Worm (Caenorhabditis elegans) whole organism, young adult: ENCODE data around the gene F55G11.2.

Experiments used
- B0035.1 ChIP-seq: sonication (generic microtip); optimal IDR thresholded peaks from 2 replicates; lab custom pipeline; 2016; ENCODE audit warnings: missing genetic modification characterization, mild to moderate bottlenecking, missing compliant biosample characterization, missing genotype, missing genetic modification reagents
- F23B12.7 ChIP-seq: sonication (generic microtip); optimal IDR thresholded peaks from 2 replicates; lab custom pipeline; 2017; ENCODE audit warnings: missing genetic modification characterization, mild to moderate bottlenecking, missing compliant biosample characterization, antibody characterized with exemption, moderate library complexity; ENCODE audit not compliant: insufficient read depth
- F55B11.4 ChIP-seq: sonication (generic microtip); optimal IDR thresholded peaks from 2 replicates; lab custom pipeline; 2016; ENCODE audit warnings: missing compliant biosample characterization, missing genetic modification characterization, borderline replicate concordance; ENCODE audit not compliant: insufficient read depth
- K12H6.12 ChIP-seq: fragments of 200-800 bp; sonication (Bioruptor generic); optimal IDR thresholded peaks from 2 replicates; lab custom pipeline; 2018; ENCODE audit warnings: mild to moderate bottlenecking, missing genetic modification characterization, missing compliant biosample characterization
- T26A5.8 ChIP-seq: sonication (generic microtip); optimal IDR thresholded peaks from 2 replicates; lab custom pipeline; 2016; ENCODE audit warnings: missing genetic modification characterization, missing compliant biosample characterization
- Y56A3A.18 ChIP-seq: fragments of 200-800 bp; sonication (Bioruptor generic); IDR thresholded peaks from 2 replicates; pipeline ENCODE4 v1.3.6; 2022; ENCODE audit warnings: missing genetic modification reagents, missing genetic modification characterization, missing compliant biosample characterization
- Y79H2A.3 ChIP-seq: fragments of 200-800 bp; sonication (Bioruptor generic); conservative IDR thresholded peaks from 2 replicates; pipeline ENCODE4 v1.3.6; 2022; ENCODE audit warnings: missing genetic modification reagents, missing genetic modification characterization, missing compliant biosample characterization
- akir-1 ChIP-seq: fragments of 200-800 bp; sonication (Bioruptor generic); optimal IDR thresholded peaks from 2 replicates; lab custom pipeline; 2018; ENCODE audit warnings: mild to moderate bottlenecking, missing genetic modification characterization, moderate library complexity, missing compliant biosample characterization
- attf-3 ChIP-seq: fragments of 200-800 bp; sonication (Bioruptor generic); conservative IDR thresholded peaks from 2 replicates; pipeline ENCODE4 v1.3.6; 2022; ENCODE audit warnings: missing genetic modification reagents, missing genetic modification characterization, missing compliant biosample characterization
- attf-6 ChIP-seq: fragments of 200-800 bp; sonication (Bioruptor generic); IDR thresholded peaks from 2 replicates; pipeline ENCODE4 v1.3.6; 2022; ENCODE audit warnings: missing genetic modification reagents, missing genetic modification characterization, missing compliant biosample characterization
- bed-2 ChIP-seq: fragments of 200-800 bp; sonication (Bioruptor generic); IDR thresholded peaks from 2 replicates; pipeline ENCODE4 v1.3.6; 2022; ENCODE audit warnings: missing genetic modification reagents, missing genetic modification characterization, missing compliant biosample characterization
- cebp-2 ChIP-seq: fragments of 200-800 bp; sonication (Bioruptor generic); IDR thresholded peaks from 2 replicates; pipeline ENCODE4 v1.3.6; 2022; ENCODE audit warnings: missing genetic modification characterization, missing compliant biosample characterization
- ceh-40 ChIP-seq: fragments of 200-800 bp; sonication (Bioruptor generic); IDR thresholded peaks from 2 replicates; pipeline ENCODE4 v1.3.6; 2022; ENCODE audit warnings: missing genetic modification characterization, missing compliant biosample characterization
- dpff-1 ChIP-seq: sonication (generic microtip); optimal IDR thresholded peaks from 2 replicates; lab custom pipeline; 2017; ENCODE audit warnings: mild to moderate bottlenecking, missing genetic modification characterization, missing compliant biosample characterization
- him-1 ChIP-seq: sonication (generic microtip); optimal IDR thresholded peaks from 2 replicates; lab custom pipeline; 2016; ENCODE audit warnings: missing genotype, missing genetic modification reagents, missing genetic modification characterization, missing compliant biosample characterization
- hmg-1.2 ChIP-seq: fragments of 200-800 bp; sonication (Bioruptor generic); IDR thresholded peaks from 2 replicates; pipeline ENCODE4 v1.3.6; 2022; ENCODE audit warnings: missing genetic modification reagents, missing genetic modification characterization, missing compliant biosample characterization
- hrde-1 ChIP-seq: sonication (generic microtip); optimal IDR thresholded peaks from 2 replicates; lab custom pipeline; 2016; ENCODE audit warnings: missing genetic modification characterization, mild to moderate bottlenecking, missing compliant biosample characterization, moderate library complexity, missing genotype, missing genetic modification reagents, borderline replicate concordance
- hsf-1 ChIP-seq: fragments of 200-800 bp; sonication (Bioruptor generic); IDR thresholded peaks from 2 replicates; pipeline ENCODE4 v1.3.6; 2022; ENCODE audit warnings: missing genetic modification reagents, missing genetic modification characterization, missing compliant biosample characterization
- let-526 ChIP-seq: fragments of 200-800 bp; sonication (Bioruptor generic); IDR thresholded peaks from 2 replicates; pipeline ENCODE4 v1.3.6; 2022; ENCODE audit warnings: missing genetic modification reagents, missing genetic modification characterization, missing compliant biosample characterization
- lin-35 ChIP-seq, 3 experiments: fragments of 150-350 bp in 2 of 3; sonication (generic microtip) in 1 of 3; optimal IDR thresholded peaks; 2 replicates each; lab custom pipeline; 2014 to 2018; ENCODE audit warnings: missing biosample characterization in 3 of 3, missing genetic modification characterization in 3 of 3, missing genetic modification reagents in 3 of 3
- lin-40 ChIP-seq: sonication (generic microtip); optimal IDR thresholded peaks from 2 replicates; lab custom pipeline; 2016; ENCODE audit warnings: missing genetic modification characterization, mild to moderate bottlenecking, missing compliant biosample characterization, missing genotype, missing genetic modification reagents
- lin-54 ChIP-seq: fragments of 200-800 bp; sonication (Bioruptor generic); optimal IDR thresholded peaks from 2 replicates; lab custom pipeline; 2018; ENCODE audit warnings: mild to moderate bottlenecking, missing genetic modification characterization, missing compliant biosample characterization
- lsy-27 ChIP-seq: sonication (generic microtip); optimal IDR thresholded peaks from 2 replicates; lab custom pipeline; 2017; ENCODE audit warnings: missing genetic modification characterization, mild to moderate bottlenecking, missing compliant biosample characterization, antibody characterized with exemption, missing genotype, borderline replicate concordance; ENCODE audit not compliant: insufficient read depth
- mel-28 ChIP-seq: sonication (generic microtip); optimal IDR thresholded peaks from 2 replicates; lab custom pipeline; 2016; ENCODE audit warnings: borderline replicate concordance, mild to moderate bottlenecking, missing genetic modification characterization, missing compliant biosample characterization
- mes-4 ChIP-seq: sonication (generic microtip); optimal IDR thresholded peaks from 2 replicates; lab custom pipeline; 2016; ENCODE audit warnings: missing genotype, missing genetic modification characterization, missing compliant biosample characterization
- nfya-2 ChIP-seq: fragments of 200-800 bp; sonication (Bioruptor generic); IDR thresholded peaks from 2 replicates; pipeline ENCODE4 v1.3.6; 2022; ENCODE audit warnings: missing genetic modification reagents, missing genetic modification characterization, missing compliant biosample characterization
- nfyb-1 ChIP-seq: fragments of 200-800 bp; sonication (Bioruptor generic); IDR thresholded peaks from 2 replicates; pipeline ENCODE4 v1.3.6; 2022; ENCODE audit warnings: missing genetic modification reagents, missing genetic modification characterization, missing compliant biosample characterization
- nhr-179 ChIP-seq: sonication (generic microtip); optimal IDR thresholded peaks from 2 replicates; lab custom pipeline; 2016; ENCODE audit warnings: mild to moderate bottlenecking, missing genetic modification characterization, missing compliant biosample characterization
- nhr-80 ChIP-seq: sonication (generic microtip); optimal IDR thresholded peaks from 2 replicates; lab custom pipeline; 2016; ENCODE audit warnings: missing genetic modification characterization, missing compliant biosample characterization
- nhr-90 ChIP-seq: sonication (generic microtip); optimal IDR thresholded peaks from 2 replicates; lab custom pipeline; 2016; ENCODE audit warnings: missing genotype, mild to moderate bottlenecking, missing genetic modification characterization, missing compliant biosample characterization
- pbrm-1 ChIP-seq: fragments of 200-800 bp; sonication (Bioruptor generic); IDR thresholded peaks from 2 replicates; pipeline ENCODE4 v1.3.6; 2022; ENCODE audit warnings: missing genetic modification reagents, missing genetic modification characterization, missing compliant biosample characterization
- pha-4 ChIP-seq: fragments of 150-350 bp; sonication (generic microtip); optimal IDR thresholded peaks from 2 replicates; lab custom pipeline; 2014; ENCODE audit warnings: missing biosample characterization, missing genetic modification reagents, missing genetic modification characterization
- repo-1 ChIP-seq: sonication (generic microtip); optimal IDR thresholded peaks from 2 replicates; lab custom pipeline; 2017; ENCODE audit warnings: mild to moderate bottlenecking, missing genetic modification characterization, missing compliant biosample characterization
- rpc-1 ChIP-seq, 2 experiments: fragments of 150-350 bp in 1 of 2; sonication (generic microtip) in 1 of 2; optimal IDR thresholded peaks; 2 replicates each; lab custom pipeline; 2014 to 2018; ENCODE audit warnings: missing biosample characterization in 1 of 2, missing genetic modification characterization in 1 of 2, missing genetic modification reagents in 1 of 2, missing genotype in 1 of 2
- sea-2 ChIP-seq: fragments of 200-800 bp; sonication (Bioruptor generic); IDR thresholded peaks from 2 replicates; pipeline ENCODE4 v1.3.6; 2022; ENCODE audit warnings: missing genetic modification characterization, missing compliant biosample characterization
- snpc-4 ChIP-seq, 5 experiments: fragments of 150-350 bp in 1 of 5; sonication (generic microtip) in 4 of 5; optimal IDR thresholded peaks; 2 replicates each; lab custom pipeline; 2014 to 2018; ENCODE audit warnings: missing genetic modification characterization in 5 of 5, missing biosample characterization in 3 of 5, antibody characterized with exemption in 2 of 5, mild to moderate bottlenecking in 2 of 5, missing compliant biosample characterization in 2 of 5, missing genotype in 2 of 5, moderate library complexity in 2 of 5, missing genetic modification reagents in 1 of 5
- ztf-3 ChIP-seq: fragments of 200-800 bp; sonication (Bioruptor generic); optimal IDR thresholded peaks from 2 replicates; lab custom pipeline; 2018; ENCODE audit warnings: mild to moderate bottlenecking, missing genetic modification characterization, missing compliant biosample characterization

Gene F55G11.2

DNA sequence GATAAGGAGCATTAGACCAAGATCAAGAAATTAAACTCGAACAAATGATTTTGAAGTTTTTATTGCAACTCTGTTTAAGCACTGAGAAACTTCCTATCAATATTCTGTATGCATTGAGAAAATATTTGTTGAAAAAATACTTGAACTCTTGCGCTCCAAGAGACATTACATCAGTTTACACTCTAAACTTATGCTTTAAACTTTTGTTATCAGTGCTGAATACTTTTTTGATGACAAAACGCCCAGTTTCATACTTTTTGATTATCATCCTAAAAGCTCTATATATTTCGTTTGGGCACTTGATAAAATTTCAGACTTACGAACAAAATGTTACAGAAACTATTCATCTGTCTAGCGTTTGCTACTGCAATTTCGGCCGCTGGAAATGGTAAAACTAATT, 6.9 kb upstream of the F55G11.2 start, which contains the start of gene dod-17 (continued):
- no peak for TF ChIP-seq repo-1 (tag; lab: Kevin White, UChicago)

DNA sequence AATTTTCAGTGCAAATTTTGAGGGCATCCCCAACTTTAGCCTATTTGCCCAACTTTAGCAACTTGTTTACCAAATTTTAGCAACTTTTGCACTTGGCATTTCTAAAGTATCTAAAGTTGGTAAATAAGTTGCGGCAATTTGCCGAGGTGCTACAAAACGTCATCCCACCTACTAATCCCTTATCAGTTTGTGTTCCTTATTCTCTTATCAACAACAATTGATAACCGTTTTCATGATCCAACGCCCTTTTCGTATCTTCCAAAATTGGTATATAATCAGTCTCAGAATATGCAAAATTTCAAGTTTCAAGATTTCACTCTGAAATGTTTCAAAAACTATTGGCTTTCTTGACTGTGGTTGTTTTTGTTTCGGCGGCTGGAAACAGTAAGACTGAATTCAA, 4.2 kb upstream of the F55G11.2 start, which contains the start of gene F55G11.4:
F55G11.4 (plus strand) TSS at position 289 of the 400 bp plus-strand sequence.
- TF ChIP-seq sea-2 (GFP tag; lab: Robert Waterston, UW) (no peak), snpc-4 (GFP tag; optimal IDR thresholded peaks at IDR 0.05; lab: Kevin White, UChicago) (no peak), snpc-4 (tag; optimal IDR thresholded peaks at IDR 0.05; lab: Kevin White, UChicago) (no peak), pbrm-1 (GFP tag; lab: Robert Waterston, UW) (no peak)

DNA sequence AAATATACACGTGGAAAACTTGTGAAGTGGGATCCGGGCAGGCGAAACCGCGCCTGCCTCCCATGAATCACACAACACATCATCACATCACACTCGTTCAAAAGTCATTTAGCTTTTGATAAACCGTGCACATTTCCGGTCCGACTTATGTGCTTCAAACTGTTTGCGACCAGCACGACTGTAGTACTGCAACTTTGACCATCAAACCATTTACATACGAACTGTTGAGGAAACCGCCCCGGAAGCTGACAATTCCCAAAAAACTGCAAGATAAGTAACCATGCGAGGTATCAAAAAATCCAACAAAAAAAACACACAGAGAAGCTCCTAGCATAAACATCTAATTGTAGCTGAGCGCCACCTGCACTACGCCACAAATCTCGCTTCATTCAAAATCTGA, 3.7 kb upstream of the F55G11.2 start:
- TF ChIP-seq attf-6 (GFP tag; lab: Robert Waterston, UW) = no peak
- no peak for TF ChIP-seq T26A5.8
- TF ChIP-seq hmg-1.2 (GFP tag; lab: Robert Waterston, UW) = no peak
- no peak for TF ChIP-seq lin-35 (GFP tag; optimal IDR thresholded peaks at IDR 0.05; lab: Kevin White, UChicago)
- no peak for TF ChIP-seq repo-1 (tag; lab: Kevin White, UChicago)
- no peak for TF ChIP-seq rpc-1 (optimal IDR thresholded peaks at IDR 0.05; lab: Kevin White, UChicago)
- TF ChIP-seq rpc-1 (tag; optimal IDR thresholded peaks at IDR 0.05; lab: Kevin White, UChicago) = no peak
- TF ChIP-seq let-526 = no peak
- TF ChIP-seq cebp-2 = no peak
- no peak for TF ChIP-seq lsy-27
- no peak for TF ChIP-seq lin-54 (GFP tag; lab: Kevin White, UChicago)
- no peak for TF ChIP-seq mes-4
- no peak for TF ChIP-seq Y79H2A.3 (GFP tag; lab: Robert Waterston, UW)
- no peak for TF ChIP-seq hsf-1
- TF ChIP-seq B0035.1 (tag; lab: Kevin White, UChicago) = no peak
- no peak for TF ChIP-seq nfya-2 (GFP tag; lab: Robert Waterston, UW)

DNA sequence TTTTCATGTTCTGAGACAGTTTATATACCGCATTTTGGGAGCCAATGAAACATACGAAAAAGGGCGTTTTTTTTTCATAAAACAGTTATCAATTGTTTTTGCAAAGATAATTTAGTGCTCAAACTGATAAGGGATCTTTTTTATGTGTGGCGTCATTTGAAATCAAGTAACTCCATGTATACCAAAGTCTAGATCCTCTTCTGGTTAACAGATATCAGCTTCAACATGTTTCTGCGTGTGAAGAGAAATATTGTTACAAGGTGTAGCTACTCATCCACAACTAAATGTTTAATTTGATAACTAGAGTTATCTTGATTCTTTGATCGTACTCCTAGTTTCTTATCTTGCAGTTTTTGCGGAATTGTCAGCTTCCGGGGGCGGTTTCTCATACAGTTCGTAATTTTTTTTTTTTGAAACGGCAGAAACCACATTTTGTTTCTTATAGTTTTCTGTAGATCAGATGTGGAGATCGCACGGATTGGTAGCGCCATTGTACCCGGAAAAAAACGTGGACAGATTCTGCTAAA, 3.0 kb upstream of the F55G11.2 start:
- no peak for TF ChIP-seq hrde-1
- peak; percentile 59 for TF ChIP-seq nhr-80

DNA sequence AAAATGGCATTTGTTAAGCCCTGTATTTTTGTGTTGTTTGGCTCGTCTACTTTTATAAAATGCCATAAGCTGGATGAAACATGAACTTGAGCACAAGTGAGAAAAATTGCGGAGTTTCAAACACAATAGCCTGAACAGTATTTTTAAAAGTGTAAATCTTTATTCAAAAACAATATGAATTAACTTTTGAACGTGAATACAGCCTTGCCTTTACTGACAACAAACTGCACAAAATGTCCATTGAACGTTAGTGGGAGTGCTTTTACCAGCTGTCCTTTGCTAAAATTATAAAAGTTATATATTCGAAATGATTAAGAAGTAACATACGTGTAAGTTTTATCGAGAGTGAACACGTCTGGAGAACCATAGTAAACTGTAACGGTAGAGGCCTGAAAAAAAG, 1.8 kb downstream of the F55G11.2 start:
- TF ChIP-seq mel-28 (tag; lab: Kevin White, UChicago) = no peak
- TF ChIP-seq nfyb-1 = no peak
- TF ChIP-seq F55B11.4 = no peak
- TF ChIP-seq Y56A3A.18 (GFP tag; lab: Robert Waterston, UW) = no peak
- TF ChIP-seq nhr-179 (tag; lab: Kevin White, UChicago) = no peak
- TF ChIP-seq F23B12.7 (tag; lab: Kevin White, UChicago) = no peak
- TF ChIP-seq dpff-1 (tag; lab: Kevin White, UChicago) = no peak

DNA sequence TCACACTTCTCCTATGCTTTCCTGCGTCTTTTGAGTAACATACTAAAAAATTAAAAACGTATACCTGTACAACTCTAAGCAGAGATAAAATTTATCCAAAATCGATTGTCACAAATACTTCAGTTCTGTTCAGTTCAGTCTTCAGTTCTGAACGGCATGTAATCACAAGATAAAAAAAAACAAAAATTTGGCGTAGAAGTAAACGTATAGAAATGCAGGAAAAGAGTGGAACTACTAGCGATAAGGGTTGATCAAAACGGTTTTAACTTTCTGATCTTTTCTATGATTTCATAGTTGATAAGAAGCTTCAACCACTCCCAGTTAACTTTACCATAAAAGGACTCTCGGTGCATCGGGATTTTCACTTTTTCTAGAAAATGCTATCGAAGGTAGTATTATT, 4.0 kb downstream of the F55G11.2 start, which contains the start of gene dod-22:
dod-22 (plus strand) TSS at position 301 of the 400 bp plus-strand sequence.
- no peak for TF ChIP-seq ztf-3 (GFP tag; lab: Kevin White, UChicago)
- TF ChIP-seq K12H6.12 (tag; lab: Kevin White, UChicago) = no peak
- no peak for TF ChIP-seq nhr-179 (tag; lab: Kevin White, UChicago)
- TF ChIP-seq attf-3 = no peak
- TF ChIP-seq ceh-40 (GFP tag; lab: Robert Waterston, UW) = no peak
- no peak for TF ChIP-seq bed-2 (GFP tag; lab: Robert Waterston, UW)
- no peak for TF ChIP-seq lin-40 (tag; lab: Kevin White, UChicago)
- TF ChIP-seq him-1 (tag; lab: Kevin White, UChicago) = no peak
- no peak for TF ChIP-seq akir-1 (GFP tag; lab: Kevin White, UChicago)
- no peak for TF ChIP-seq nhr-90 (tag; lab: Kevin White, UChicago)
- no peak for TF ChIP-seq pha-4
